Worm (Caenorhabditis elegans) whole organism, mixed stage, embryonic: ENCODE data around the gene perm-5.

Experiments used
- M03D4.4 ChIP-seq: sonication (generic microtip); optimal IDR thresholded peaks from 2 replicates; lab custom pipeline; 2017; ENCODE audit warnings: mild to moderate bottlenecking, missing genetic modification characterization, missing compliant biosample characterization
- blmp-1 ChIP-seq: fragments of 150-350 bp; optimal IDR thresholded peaks from 2 replicates; lab custom pipeline; 2014; ENCODE audit warnings: missing biosample characterization, missing genetic modification characterization
- ceh-39 ChIP-seq: fragments of 150-350 bp; optimal IDR thresholded peaks from 2 replicates; lab custom pipeline; 2014; ENCODE audit warnings: missing biosample characterization, missing genetic modification characterization
- ceh-43 ChIP-seq: fragments of 200-800 bp; sonication (Bioruptor generic); optimal IDR thresholded peaks from 2 replicates; lab custom pipeline; 2018; ENCODE audit warnings: mild to moderate bottlenecking, missing genetic modification characterization, moderate library complexity, missing compliant biosample characterization
- ceh-83 ChIP-seq: fragments of 200-800 bp; sonication (Bioruptor generic); optimal IDR thresholded peaks from 2 replicates; lab custom pipeline; 2018; ENCODE audit warnings: mild to moderate bottlenecking, missing genetic modification characterization, missing compliant biosample characterization
- ces-1 ChIP-seq: fragments of 150-350 bp; optimal IDR thresholded peaks from 2 replicates; lab custom pipeline; 2014; ENCODE audit warnings: missing biosample characterization, missing genetic modification reagents, missing genetic modification characterization
- drap-1 ChIP-seq: fragments of 200-800 bp; sonication (Bioruptor generic); optimal IDR thresholded peaks from 3 replicates; lab custom pipeline; 2018; ENCODE audit warnings: mild to moderate bottlenecking, missing genetic modification characterization, missing compliant biosample characterization
- elt-1 ChIP-seq: sonication (generic microtip); optimal IDR thresholded peaks from 2 replicates; lab custom pipeline; 2017; ENCODE audit warnings: missing genetic modification characterization, mild to moderate bottlenecking, missing compliant biosample characterization, antibody characterized with exemption, moderate library complexity, borderline replicate concordance; ENCODE audit not compliant: insufficient read depth
- elt-3 ChIP-seq: fragments of 150-350 bp; optimal IDR thresholded peaks from 2 replicates; lab custom pipeline; 2014; ENCODE audit warnings: missing biosample characterization, missing genetic modification characterization
- flh-1 ChIP-seq: fragments of 200-800 bp; sonication (Bioruptor generic); optimal IDR thresholded peaks from 2 replicates; lab custom pipeline; 2018; ENCODE audit warnings: mild to moderate bottlenecking, missing genetic modification characterization, moderate library complexity, missing compliant biosample characterization
- ham-2 ChIP-seq: fragments of 200-800 bp; sonication (Bioruptor generic); optimal IDR thresholded peaks from 2 replicates; lab custom pipeline; 2018; ENCODE audit warnings: mild to moderate bottlenecking, missing genetic modification characterization, missing compliant biosample characterization
- hlh-1 ChIP-seq: fragments of 150-350 bp; optimal IDR thresholded peaks from 2 replicates; lab custom pipeline; 2014; ENCODE audit warnings: missing biosample characterization, missing genetic modification reagents, missing genetic modification characterization
- lin-13 ChIP-seq: fragments of 150-350 bp; optimal IDR thresholded peaks from 2 replicates; lab custom pipeline; 2014; ENCODE audit warnings: missing biosample characterization, missing genetic modification characterization
- lsy-2 ChIP-seq: fragments of 150-350 bp; optimal IDR thresholded peaks from 2 replicates; lab custom pipeline; 2014; ENCODE audit warnings: missing biosample characterization, missing genetic modification characterization
- mab-5 ChIP-seq: fragments of 150-350 bp; optimal IDR thresholded peaks from 2 replicates; lab custom pipeline; 2014; ENCODE audit warnings: missing biosample characterization, missing genetic modification characterization
- mep-1 ChIP-seq: fragments of 150-350 bp; optimal IDR thresholded peaks from 2 replicates; lab custom pipeline; 2017; ENCODE audit warnings: missing biosample characterization, missing genetic modification reagents, missing genetic modification characterization, inconsistent platforms
- mls-2 ChIP-seq: sonication (generic microtip); optimal IDR thresholded peaks from 2 replicates; lab custom pipeline; 2016; ENCODE audit warnings: mild to moderate bottlenecking, missing genetic modification characterization, moderate library complexity, missing compliant biosample characterization
- nhr-12 ChIP-seq: fragments of 150-350 bp; optimal IDR thresholded peaks from 2 replicates; lab custom pipeline; 2014; ENCODE audit warnings: missing biosample characterization, missing genetic modification characterization
- nhr-237 ChIP-seq: fragments of 150-350 bp; optimal IDR thresholded peaks from 2 replicates; lab custom pipeline; 2014; ENCODE audit warnings: missing biosample characterization, missing genetic modification characterization
- nhr-28 ChIP-seq: fragments of 150-350 bp; optimal IDR thresholded peaks from 2 replicates; lab custom pipeline; 2014; ENCODE audit warnings: missing biosample characterization, missing genetic modification characterization
- nhr-76 ChIP-seq: sonication (generic microtip); optimal IDR thresholded peaks from 2 replicates; lab custom pipeline; 2017; ENCODE audit warnings: missing biosample characterization, missing genetic modification characterization
- sem-2 ChIP-seq: fragments of 200-800 bp; sonication (Bioruptor generic); optimal IDR thresholded peaks from 2 replicates; lab custom pipeline; 2018; ENCODE audit warnings: mild to moderate bottlenecking, missing genetic modification characterization, missing compliant biosample characterization
- snpc-4 ChIP-seq: fragments of 150-350 bp; optimal IDR thresholded peaks from 2 replicates; lab custom pipeline; 2014; ENCODE audit warnings: missing biosample characterization, missing genetic modification characterization
- sptf-1 ChIP-seq: sonication (generic microtip); optimal IDR thresholded peaks from 2 replicates; lab custom pipeline; 2017; ENCODE audit warnings: mild to moderate bottlenecking, missing genetic modification characterization, moderate library complexity, missing compliant biosample characterization
- tbx-8 ChIP-seq: fragments of 200-800 bp; sonication (Bioruptor generic); optimal IDR thresholded peaks from 2 replicates; lab custom pipeline; 2018; ENCODE audit warnings: mild to moderate bottlenecking, missing genetic modification characterization, moderate library complexity, missing compliant biosample characterization
- unc-39 ChIP-seq: fragments of 150-350 bp; optimal IDR thresholded peaks from 2 replicates; lab custom pipeline; 2014; ENCODE audit warnings: missing biosample characterization, missing genetic modification characterization
- unc-62 ChIP-seq: fragments of 150-350 bp; optimal IDR thresholded peaks from 2 replicates; lab custom pipeline; 2014; ENCODE audit warnings: missing biosample characterization, missing genetic modification reagents, missing genetic modification characterization
- zip-8 ChIP-seq: fragments of 150-350 bp; optimal IDR thresholded peaks from 2 replicates; lab custom pipeline; 2014; ENCODE audit warnings: missing biosample characterization, missing genetic modification characterization
- ztf-11 ChIP-seq: fragments of 150-350 bp; optimal IDR thresholded peaks from 2 replicates; lab custom pipeline; 2014; ENCODE audit warnings: missing biosample characterization, missing genetic modification characterization

The perm-5 gene

DNA sequence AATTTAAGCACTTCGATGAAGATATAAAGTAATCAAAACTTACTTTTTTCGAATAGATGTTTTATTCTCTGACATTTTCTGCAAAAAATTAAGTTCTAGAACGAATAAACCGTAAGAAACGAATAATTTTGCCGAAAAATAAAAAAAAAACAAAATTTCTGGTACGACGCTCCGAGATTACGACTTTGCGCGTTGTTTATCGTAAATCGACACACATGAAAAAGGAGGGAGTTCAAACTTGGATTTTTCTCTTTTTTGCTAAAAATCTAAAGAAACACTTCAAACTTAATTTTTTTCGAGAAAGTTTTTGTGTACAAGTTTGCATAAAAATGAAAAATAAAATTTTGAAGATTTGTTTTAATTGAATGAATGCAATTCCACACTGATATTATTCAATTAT, 28.3 kb upstream of the perm-5 start, which contains the start of gene H35B03.2:
TSS of gene H35B03.2 (minus strand) at position 78 of the 400 bp plus-strand sequence.
- TF ChIP-seq lsy-2 (tag; lab: Kevin White, UChicago) (peak; percentile 56), ces-1 (GFP tag; lab: Kevin White, UChicago) (peak; percentile 56), nhr-237 (tag; lab: Kevin White, UChicago) (peak; percentile 62), nhr-12 (tag; lab: Kevin White, UChicago) (no peak), zip-8 (tag; lab: Kevin White, UChicago) (no peak), ceh-39 (tag; lab: Kevin White, UChicago) (peak; percentile 54)
- TF ChIP-seq, all 35 proteins: peak for 4

DNA sequence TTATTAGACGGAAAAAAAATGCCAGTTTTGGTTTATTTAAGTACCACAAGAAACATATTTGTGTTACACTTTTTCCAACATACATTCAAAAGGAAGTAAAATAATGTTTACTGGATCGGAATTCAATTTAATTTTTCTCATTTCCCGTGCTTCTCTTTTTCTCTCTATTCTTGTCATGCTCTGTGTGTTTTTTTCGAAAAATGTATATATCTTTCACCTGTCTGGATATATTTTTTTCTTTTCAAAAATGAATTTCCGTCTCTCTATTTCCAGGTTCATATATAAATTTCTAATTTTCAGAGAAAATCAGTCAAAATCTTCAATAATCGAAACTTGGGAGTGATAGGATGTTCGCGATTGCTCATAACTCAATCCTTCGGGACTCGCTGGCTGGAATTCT, 22.0 kb upstream of the perm-5 start, which contains the start of gene H35B03.1:
TSS of gene H35B03.1 (plus strand) at position 301 of the 400 bp plus-strand sequence.
- TF ChIP-seq ceh-39 (tag; lab: Kevin White, UChicago) (no peak), ces-1 (GFP tag; lab: Kevin White, UChicago) (peak; percentile 37)

DNA sequence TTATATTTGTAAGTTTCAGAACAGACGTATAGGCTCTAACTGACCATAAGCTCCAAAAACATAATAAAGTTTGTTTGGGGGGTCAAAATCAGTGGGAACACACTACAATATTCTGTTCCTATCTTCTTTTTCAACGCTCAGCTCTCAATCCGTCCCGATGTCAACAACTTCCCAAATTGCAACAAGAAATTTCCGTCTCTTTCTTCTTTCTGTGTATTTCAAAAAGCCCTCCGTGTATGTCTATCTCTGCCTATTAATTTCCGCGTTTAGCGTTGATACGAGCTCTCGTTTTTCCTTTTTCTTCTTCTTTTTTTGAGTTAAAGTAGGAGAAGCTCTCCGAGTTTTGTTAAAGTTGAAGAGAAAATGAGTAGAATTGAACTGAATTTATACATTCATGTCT, 20.4 kb upstream of the perm-5 start:
- TF ChIP-seq ces-1 (GFP tag; lab: Kevin White, UChicago) (peak; percentile 19), nhr-76 (no peak)

DNA sequence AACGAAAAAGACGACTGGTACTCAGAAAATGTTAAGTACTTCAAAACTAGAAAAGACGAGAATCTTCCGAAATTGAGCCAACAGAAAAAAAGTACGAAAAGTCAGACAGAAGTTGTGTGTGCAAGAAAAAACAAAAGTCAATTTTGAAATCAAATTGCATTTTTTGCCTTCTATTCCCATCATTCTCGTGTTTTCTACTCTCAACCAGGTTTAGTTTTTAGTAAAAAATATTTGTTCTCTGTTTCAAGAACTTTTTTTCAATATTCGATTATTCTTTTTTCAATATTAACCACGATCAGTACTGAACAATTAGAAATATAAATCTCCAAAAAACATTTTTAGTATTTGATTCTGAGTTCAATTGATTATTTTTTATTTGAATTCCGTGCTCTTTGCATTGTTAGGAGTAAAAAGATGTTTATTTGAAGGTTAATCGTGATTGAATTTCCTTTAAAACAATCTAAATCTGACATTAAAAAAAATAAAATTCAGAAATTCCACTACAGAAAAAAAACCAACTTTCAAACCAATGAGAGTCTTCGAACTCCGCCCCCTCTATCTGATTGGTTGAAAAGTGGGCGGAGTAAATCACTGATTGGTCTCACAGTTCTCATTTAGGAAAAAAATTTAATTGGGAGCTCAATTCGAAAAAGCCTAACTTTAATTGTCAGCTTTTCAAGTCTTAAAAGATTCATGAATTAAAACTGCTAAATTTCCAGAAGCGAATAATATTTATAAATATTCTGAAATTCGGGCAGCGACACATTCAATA, 12.3 kb upstream of the perm-5 start:
- TF ChIP-seq ces-1 (GFP tag; lab: Kevin White, UChicago) (no peak), mep-1 (no peak), tbx-8 (GFP tag; lab: Kevin White, UChicago) (no peak), ceh-43 (no peak), mls-2 (no peak), flh-1 (GFP tag; lab: Kevin White, UChicago) (no peak), nhr-28 (tag; lab: Kevin White, UChicago) (no peak), lsy-2 (tag; lab: Kevin White, UChicago) (no peak), hlh-1 (no peak), ceh-83 (GFP tag; lab: Kevin White, UChicago) (no peak), sptf-1 (tag; lab: Kevin White, UChicago) (no peak), nhr-76 (no peak), mab-5 (no peak), unc-39 (tag; lab: Kevin White, UChicago) (no peak), ham-2 (GFP tag; lab: Kevin White, UChicago) (no peak), M03D4.4 (no peak), lin-13 (tag; lab: Kevin White, UChicago) (no peak), elt-1 (tag; lab: Kevin White, UChicago) (no peak)

DNA sequence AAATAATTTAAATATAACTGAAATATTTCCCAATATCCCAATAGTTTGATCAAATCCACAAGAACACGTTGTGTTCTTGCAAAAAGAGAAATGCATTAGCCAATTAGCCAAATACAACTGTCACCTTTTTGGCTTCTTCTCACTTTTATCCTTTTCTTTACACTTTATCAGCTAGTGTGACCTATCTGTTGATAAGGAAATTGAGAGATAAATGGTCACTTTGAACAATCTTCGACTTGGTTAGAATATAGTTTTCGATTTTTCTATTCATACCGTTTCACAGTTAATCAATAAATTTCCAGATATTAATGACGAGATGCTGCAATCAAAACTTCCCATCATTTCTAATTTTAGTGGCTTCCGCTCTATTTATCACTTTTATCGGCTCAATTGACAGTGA, 5.5 kb upstream of the perm-5 start, which contains the start of gene C55C3.1:
TSS of gene C55C3.1 (plus strand) at position 301 of the 400 bp plus-strand sequence.
- TF ChIP-seq snpc-4 (no peak), unc-62 (no peak), sptf-1 (tag; lab: Kevin White, UChicago) (no peak), blmp-1 (no peak), mep-1 (no peak), sem-2 (GFP tag; lab: Kevin White, UChicago) (no peak), elt-3 (tag; lab: Kevin White, UChicago) (no peak), unc-39 (tag; lab: Kevin White, UChicago) (no peak), drap-1 (no peak), nhr-28 (tag; lab: Kevin White, UChicago) (no peak), mab-5 (no peak), ceh-39 (tag; lab: Kevin White, UChicago) (no peak), ceh-83 (GFP tag; lab: Kevin White, UChicago) (no peak), ztf-11 (tag; lab: Kevin White, UChicago) (no peak), elt-1 (tag; lab: Kevin White, UChicago) (no peak)

DNA sequence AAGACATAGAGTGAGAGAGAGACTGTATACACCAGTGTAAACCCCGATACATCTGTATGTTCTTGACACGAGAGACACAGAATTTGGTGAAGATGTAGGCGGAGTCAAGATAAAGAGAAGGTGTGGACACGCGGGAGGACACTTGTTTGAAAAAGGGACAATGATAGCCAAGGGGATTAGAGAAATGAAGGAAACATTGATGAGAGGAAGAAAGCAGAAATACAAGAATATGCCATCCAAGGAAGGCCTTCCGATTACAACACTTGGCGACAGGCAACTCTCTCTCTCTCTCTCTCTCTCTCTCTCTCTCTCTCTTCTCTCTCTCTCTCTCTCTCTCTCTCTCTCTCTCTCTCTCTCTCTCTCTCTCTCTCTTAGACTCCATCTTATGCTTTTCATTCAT, 3.3 kb upstream of the perm-5 start:
- peak; percentile 15 for TF ChIP-seq elt-1 (tag; lab: Kevin White, UChicago)
- TF ChIP-seq lin-13 (tag; lab: Kevin White, UChicago) = no peak
- TF ChIP-seq, all 35 proteins: peak for 1
